Worm (Caenorhabditis elegans) whole organism, L1 larva: ENCODE measurements around the gene hmg-11.
A peak's percentile ranks its signal among the peaks of the same experiment; 100 is the strongest.

Experiments used
- alr-1 ChIP-seq: fragments of 200-800 bp; sonication (Bioruptor generic); optimal IDR thresholded peaks from 2 replicates; lab custom pipeline; 2018; ENCODE audit warnings: borderline replicate concordance, mild to moderate bottlenecking, missing genetic modification characterization, missing compliant biosample characterization
- aly-2 ChIP-seq: fragments of 150-350 bp; optimal IDR thresholded peaks from 2 replicates; lab custom pipeline; 2014; ENCODE audit warnings: missing biosample characterization, missing genetic modification characterization
- mdl-1 ChIP-seq, 2 experiments: fragments of 150-350 bp; optimal IDR thresholded peaks; 2 replicates each; lab custom pipeline; 2014 to 2017; ENCODE audit warnings: missing biosample characterization in 2 of 2, missing genetic modification characterization in 2 of 2, inconsistent platforms in 1 of 2
- nhr-11 ChIP-seq: fragments of 150-350 bp; optimal IDR thresholded peaks from 2 replicates; lab custom pipeline; 2014; ENCODE audit warnings: missing biosample characterization, missing genetic modification characterization
- nhr-12 ChIP-seq: sonication (generic microtip); optimal IDR thresholded peaks from 2 replicates; lab custom pipeline; 2017; ENCODE audit warnings: missing biosample characterization, missing genetic modification characterization
- nhr-71 ChIP-seq: sonication (generic microtip); optimal IDR thresholded peaks from 2 replicates; lab custom pipeline; 2016; ENCODE audit warnings: mild to moderate bottlenecking, missing genetic modification characterization, moderate library complexity, missing compliant biosample characterization
- rnt-1 ChIP-seq: sonication (generic microtip); optimal IDR thresholded peaks from 2 replicates; lab custom pipeline; 2016; ENCODE audit warnings: mild to moderate bottlenecking, missing genetic modification characterization, moderate library complexity, missing compliant biosample characterization
- vab-15 ChIP-seq: sonication (generic microtip); optimal IDR thresholded peaks from 2 replicates; lab custom pipeline; 2017; ENCODE audit warnings: missing genotype, mild to moderate bottlenecking, missing genetic modification characterization, missing compliant biosample characterization
- zag-1 ChIP-seq: fragments of 150-350 bp; optimal IDR thresholded peaks from 2 replicates; lab custom pipeline; 2014; ENCODE audit warnings: missing biosample characterization, missing genetic modification characterization
- ztf-4 ChIP-seq: fragments of 150-350 bp; optimal IDR thresholded peaks from 2 replicates; lab custom pipeline; 2014; ENCODE audit warnings: missing biosample characterization, missing genetic modification characterization

DNA sequence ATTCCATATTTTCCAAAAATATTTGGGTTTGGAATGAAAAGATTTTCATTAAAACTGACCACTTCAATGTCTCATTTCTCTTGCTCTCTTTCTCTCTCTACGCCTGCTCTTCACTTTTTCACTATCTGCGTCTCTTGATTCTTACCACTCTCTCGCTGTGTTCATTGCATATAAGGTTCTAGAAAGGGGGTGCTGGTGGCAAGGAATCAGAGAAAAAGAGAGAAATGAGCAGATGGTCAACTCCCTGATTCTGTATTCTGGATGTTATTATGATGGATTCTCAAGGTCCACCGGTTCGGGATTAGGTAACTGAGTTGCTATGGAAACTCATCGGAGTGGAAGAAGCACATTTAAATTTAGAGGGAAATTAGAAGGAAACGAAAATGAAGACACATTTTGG is 32.1 kb upstream of the hmg-11 start:
- TF ChIP-seq vab-15 (tag; lab: Kevin White, UChicago): no peak
- no peak for TF ChIP-seq alr-1 (tag; lab: Kevin White, UChicago)
- TF ChIP-seq nhr-12 (tag; lab: Kevin White, UChicago): no peak
- TF ChIP-seq aly-2 (tag; lab: Kevin White, UChicago): no peak
- TF ChIP-seq zag-1 (tag; lab: Kevin White, UChicago): no peak
- peak; percentile 9 for TF ChIP-seq rnt-1 (tag; lab: Kevin White, UChicago)
- TF ChIP-seq nhr-11 (tag; lab: Kevin White, UChicago): no peak
- TF ChIP-seq mdl-1 (tag; optimal IDR thresholded peaks at IDR 0.05; lab: Kevin White, UChicago): no peak
- TF ChIP-seq nhr-71 (tag; lab: Kevin White, UChicago): no peak
- no peak for TF ChIP-seq ztf-4 (tag; lab: Kevin White, UChicago)
